Fruit fly (Drosophila melanogaster) whole organism, pupa: ENCODE data around the gene Atx2.
A peak's percentile ranks its signal among the peaks of the same experiment; 100 is the strongest.

ENCODE experiments used
- CG10348 ChIP-seq: fragments of 200-800 bp; sonication (Bioruptor generic); IDR thresholded peaks from 2 replicates; pipeline ENCODE4 v1.3.6; 2022; ENCODE audit warnings: missing biosample characterization, missing genetic modification characterization
- CG12605 ChIP-seq: fragments of 200-800 bp; sonication (Bioruptor generic); IDR thresholded peaks from 2 replicates; pipeline ENCODE4 v1.3.6; 2022; ENCODE audit warnings: missing biosample characterization, missing genetic modification characterization
- CG13204 ChIP-seq: fragments of 200-800 bp; sonication (Bioruptor generic); optimal IDR thresholded peaks from 2 replicates; lab custom pipeline; 2018; ENCODE audit warnings: missing biosample characterization, mild to moderate bottlenecking, missing genetic modification characterization, moderate library complexity
- CG14655 ChIP-seq: fragments of 200-800 bp; sonication (Bioruptor generic); optimal IDR thresholded peaks from 3 replicates; lab custom pipeline; 2017; ENCODE audit warnings: mild to moderate bottlenecking, missing biosample characterization, missing genetic modification reagents, missing genetic modification characterization
- CG15710 ChIP-seq: fragments of 200-800 bp; sonication (Bioruptor generic); optimal IDR thresholded peaks from 2 replicates; lab custom pipeline; 2018; ENCODE audit warnings: missing biosample characterization, mild to moderate bottlenecking, missing genetic modification characterization, moderate library complexity
- CG17806 ChIP-seq: fragments of 200-800 bp; sonication (Bioruptor generic); optimal IDR thresholded peaks from 2 replicates; lab custom pipeline; 2018; ENCODE audit warnings: missing biosample characterization, mild to moderate bottlenecking, missing genetic modification characterization, moderate library complexity
- CG32121 ChIP-seq: fragments of 200-800 bp; sonication (Bioruptor generic); IDR thresholded peaks from 2 replicates; pipeline ENCODE4 v1.3.6; 2022; ENCODE audit warnings: missing biosample characterization, missing genetic modification characterization
- CG34367 ChIP-seq: fragments of 200-800 bp; sonication (Bioruptor generic); optimal IDR thresholded peaks from 2 replicates; lab custom pipeline; 2018; ENCODE audit warnings: missing biosample characterization, mild to moderate bottlenecking, missing genetic modification characterization
- CG4496 ChIP-seq: fragments of 200-800 bp; sonication (Bioruptor generic); IDR thresholded peaks from 3 replicates; pipeline ENCODE4 v1.3.6; 2022; ENCODE audit warnings: missing biosample characterization, missing genetic modification characterization
- CG8159 ChIP-seq: fragments of 200-800 bp; sonication (Bioruptor generic); optimal IDR thresholded peaks from 3 replicates; lab custom pipeline; 2018; ENCODE audit warnings: missing biosample characterization, mild to moderate bottlenecking, missing genetic modification characterization, moderate library complexity
- CG8301 ChIP-seq: fragments of 200-800 bp; sonication (Bioruptor generic); optimal IDR thresholded peaks from 2 replicates; lab custom pipeline; 2018; ENCODE audit warnings: missing biosample characterization, mild to moderate bottlenecking, missing genetic modification characterization
- CG9948 ChIP-seq: fragments of 200-800 bp; sonication (Bioruptor generic); optimal IDR thresholded peaks from 2 replicates; lab custom pipeline; 2018; ENCODE audit warnings: missing biosample characterization, mild to moderate bottlenecking, missing genetic modification characterization, moderate library complexity
- D1 ChIP-seq: fragments of 200-800 bp; sonication (Bioruptor generic); optimal IDR thresholded peaks from 2 replicates; lab custom pipeline; 2018; ENCODE audit warnings: missing biosample characterization, mild to moderate bottlenecking, missing genetic modification characterization, moderate library complexity
- EcR ChIP-seq: fragments of 200-800 bp; sonication (Bioruptor generic); optimal IDR thresholded peaks from 3 replicates; lab custom pipeline; 2019; ENCODE audit warnings: missing biosample characterization, missing genetic modification characterization, mild to moderate bottlenecking, moderate library complexity, missing genetic modification reagents
- Ets98B ChIP-seq: fragments of 200-800 bp; sonication (Bioruptor generic); IDR thresholded peaks from 2 replicates; pipeline ENCODE4 v1.3.6; 2022; ENCODE audit warnings: missing biosample characterization, missing genetic modification characterization
- Pif1A ChIP-seq: fragments of 200-800 bp; sonication (Bioruptor generic); optimal IDR thresholded peaks from 3 replicates; lab custom pipeline; 2016; ENCODE audit warnings: missing biosample characterization, missing genetic modification characterization
- Pif1B ChIP-seq: fragments of 200-800 bp; sonication (Bioruptor generic); optimal IDR thresholded peaks from 3 replicates; lab custom pipeline; 2016; ENCODE audit warnings: missing biosample characterization, missing genetic modification characterization
- Snoo ChIP-seq: fragments of 200-800 bp; sonication (Bioruptor generic); optimal IDR thresholded peaks from 3 replicates; lab custom pipeline; 2017; ENCODE audit warnings: missing biosample characterization, mild to moderate bottlenecking, missing genetic modification characterization, inconsistent platforms
- fd96Ca ChIP-seq: fragments of 200-800 bp; sonication (Bioruptor generic); IDR thresholded peaks from 3 replicates; pipeline ENCODE4 v1.3.6; 2022; ENCODE audit warnings: missing biosample characterization, missing genetic modification characterization
- gl ChIP-seq: fragments of 200-800 bp; sonication (Bioruptor generic); optimal IDR thresholded peaks from 2 replicates; lab custom pipeline; 2018; ENCODE audit warnings: missing biosample characterization, mild to moderate bottlenecking, missing genetic modification characterization
- rn ChIP-seq: fragments of 200-800 bp; sonication (Bioruptor generic); IDR thresholded peaks from 2 replicates; pipeline ENCODE4 v1.3.6; 2022; ENCODE audit warnings: missing biosample characterization, missing genetic modification characterization

Atx2 gene

DNA sequence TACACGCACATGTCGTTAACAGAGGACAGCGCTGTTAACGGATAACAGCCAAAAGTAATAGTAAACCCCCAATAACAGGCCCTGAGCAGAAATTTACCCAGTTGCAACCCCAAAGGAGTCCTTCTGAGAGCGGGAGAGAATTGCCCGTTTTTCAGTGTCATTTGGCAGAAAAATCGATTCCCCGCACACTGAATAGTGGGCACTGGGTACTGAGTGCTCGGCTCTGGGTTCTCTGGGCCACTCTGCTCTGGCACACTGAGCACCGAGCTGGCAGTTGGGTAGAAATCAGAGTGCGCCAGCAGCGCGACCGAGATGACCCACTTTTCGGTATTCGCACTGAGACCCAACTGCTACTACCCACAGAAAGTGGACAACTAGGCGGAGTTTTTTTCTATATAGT lies 33.8 kb upstream of the Atx2 start, which contains the start of gene Rbp:
TSS of gene Rbp (plus strand) at position 239 of the 400 bp plus-strand sequence.
- TF ChIP-seq fd96Ca (GFP tag; lab: Robert Waterston, UW) (no peak), CG32121 (GFP tag; lab: Robert Waterston, UW) (no peak), Snoo (tag; lab: Kevin White, UChicago) (no peak), CG9948 (tag; lab: Kevin White, UChicago) (no peak), gl (tag; lab: Kevin White, UChicago) (no peak)
- TF ChIP-seq, all 21 proteins: peak for 0

DNA sequence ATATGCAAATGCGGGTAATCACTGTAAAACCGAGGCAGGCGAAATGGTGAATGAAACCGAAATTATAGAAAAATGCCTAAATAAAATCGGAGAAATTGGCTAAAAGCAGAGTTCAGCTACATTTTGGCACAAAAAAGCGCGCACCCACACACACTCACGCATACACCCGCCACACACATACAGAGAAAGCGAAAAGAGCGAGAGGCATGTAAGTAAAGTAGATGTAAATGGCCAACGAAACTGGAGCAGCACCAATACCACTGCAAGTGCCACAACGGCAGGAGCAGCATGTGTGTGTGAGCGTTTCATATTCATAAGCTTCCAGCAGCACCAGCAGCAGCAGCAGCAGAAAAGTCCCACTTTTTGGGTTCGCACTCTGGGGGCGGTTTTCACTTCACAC lies 32.8 kb upstream of the Atx2 start:
- TF ChIP-seq CG8159 (tag; lab: Kevin White, UChicago), result no peak

DNA sequence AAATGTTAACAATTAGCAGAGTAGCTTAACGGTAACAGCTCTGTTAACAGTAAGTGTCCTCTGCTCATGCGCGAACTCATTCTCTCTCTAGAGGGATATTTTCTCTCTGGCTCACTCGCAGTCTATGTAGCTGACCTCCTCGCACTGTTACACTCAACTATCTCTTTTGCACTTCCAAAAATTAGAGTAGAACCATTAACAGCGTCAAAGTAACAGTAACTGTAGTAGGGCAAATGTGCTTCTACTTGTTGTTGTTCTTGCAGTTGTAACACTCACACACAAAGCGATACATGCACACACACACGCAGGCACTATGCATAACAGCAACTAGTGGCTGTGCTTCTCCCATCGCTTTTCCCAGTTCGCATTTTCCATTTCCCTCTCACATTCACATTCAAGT lies 29.2 kb upstream of the Atx2 start:
- TF ChIP-seq CG9948 (tag; lab: Kevin White, UChicago) (no peak), CG12605 (GFP tag; lab: Robert Waterston, UW) (peak; percentile 74)

DNA sequence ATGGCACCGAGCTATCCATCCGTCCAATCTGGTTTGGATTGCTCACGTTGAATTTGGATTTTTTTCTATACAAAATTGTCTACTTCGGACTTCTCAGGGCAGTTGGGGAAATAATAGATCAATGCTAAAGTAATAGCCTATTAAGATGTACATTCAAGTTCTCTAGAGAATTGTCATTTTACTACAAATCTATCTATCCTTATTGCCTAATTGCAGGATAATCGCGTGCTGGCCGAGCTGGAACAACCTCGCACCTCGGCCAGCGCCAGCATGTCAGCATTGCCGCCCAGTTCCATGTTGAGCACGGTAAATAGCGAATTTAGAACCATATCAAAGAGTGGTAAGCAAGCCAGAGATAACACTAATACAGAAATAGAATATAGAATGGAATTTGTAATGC lies 25.4 kb upstream of the Atx2 start, which contains the start of gene h-cup:
TSS of gene h-cup (minus strand) at position 101 of the 400 bp plus-strand sequence.
- TF ChIP-seq CG34367 (tag; lab: Kevin White, UChicago) (no peak), CG9948 (tag; lab: Kevin White, UChicago) (no peak), Pif1A (GFP tag; lab: Kevin White, UChicago) (no peak), CG13204 (GFP tag; lab: Kevin White, UChicago) (no peak), Ets98B (no peak), CG14655 (no peak), CG12605 (GFP tag; lab: Robert Waterston, UW) (no peak), CG8301 (tag; lab: Kevin White, UChicago) (no peak), CG17806 (no peak), Snoo (tag; lab: Kevin White, UChicago) (no peak), CG4496 (GFP tag; lab: Robert Waterston, UW) (no peak), Pif1B (GFP tag; lab: Kevin White, UChicago) (no peak), CG8159 (tag; lab: Kevin White, UChicago) (no peak), CG15710 (tag; lab: Kevin White, UChicago) (no peak), D1 (no peak), gl (tag; lab: Kevin White, UChicago) (no peak), EcR (GFP tag; lab: Kevin White, UChicago) (no peak)
- TF ChIP-seq, all 21 proteins: peak for 0

DNA sequence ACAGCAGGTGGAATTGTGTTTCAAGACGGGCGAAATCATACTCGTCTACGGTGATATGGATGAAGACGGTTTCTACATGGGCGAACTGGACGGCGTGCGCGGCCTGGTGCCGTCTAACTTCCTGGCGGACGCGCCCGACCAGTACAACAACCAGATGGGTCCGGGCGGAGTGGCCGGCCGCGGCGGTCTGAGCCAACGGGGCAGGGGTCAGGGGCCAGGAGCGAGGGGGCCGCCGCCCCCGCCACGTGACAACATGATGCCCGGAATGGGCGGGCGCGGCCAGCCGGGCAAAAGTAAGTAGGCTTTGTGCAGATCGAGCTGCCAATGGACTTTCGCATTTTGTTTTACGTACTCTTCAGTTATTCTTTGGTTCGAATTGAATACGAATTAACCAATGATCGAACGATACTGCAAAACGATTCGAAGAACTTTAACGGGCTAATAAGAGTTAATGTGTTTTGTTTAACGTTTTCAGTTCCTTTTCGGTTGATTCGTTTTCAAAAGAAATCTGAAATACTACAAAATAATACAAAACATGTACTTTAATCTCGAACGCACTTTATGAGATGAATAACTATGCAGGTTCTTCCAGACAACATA lies 14.9 kb upstream of the Atx2 start:
- TF ChIP-seq CG17806 (no peak), Pif1B (GFP tag; lab: Kevin White, UChicago) (no peak), fd96Ca (GFP tag; lab: Robert Waterston, UW) (no peak), Pif1A (GFP tag; lab: Kevin White, UChicago) (no peak), CG32121 (GFP tag; lab: Robert Waterston, UW) (no peak), CG12605 (GFP tag; lab: Robert Waterston, UW) (no peak), CG14655 (no peak), CG13204 (GFP tag; lab: Kevin White, UChicago) (no peak), CG9948 (tag; lab: Kevin White, UChicago) (no peak), CG8159 (tag; lab: Kevin White, UChicago) (no peak), rn (no peak), CG10348 (GFP tag; lab: Robert Waterston, UW) (no peak), CG34367 (tag; lab: Kevin White, UChicago) (no peak), D1 (no peak), EcR (GFP tag; lab: Kevin White, UChicago) (no peak), Ets98B (no peak), CG8301 (tag; lab: Kevin White, UChicago) (no peak), CG15710 (tag; lab: Kevin White, UChicago) (no peak), gl (tag; lab: Kevin White, UChicago) (no peak)

DNA sequence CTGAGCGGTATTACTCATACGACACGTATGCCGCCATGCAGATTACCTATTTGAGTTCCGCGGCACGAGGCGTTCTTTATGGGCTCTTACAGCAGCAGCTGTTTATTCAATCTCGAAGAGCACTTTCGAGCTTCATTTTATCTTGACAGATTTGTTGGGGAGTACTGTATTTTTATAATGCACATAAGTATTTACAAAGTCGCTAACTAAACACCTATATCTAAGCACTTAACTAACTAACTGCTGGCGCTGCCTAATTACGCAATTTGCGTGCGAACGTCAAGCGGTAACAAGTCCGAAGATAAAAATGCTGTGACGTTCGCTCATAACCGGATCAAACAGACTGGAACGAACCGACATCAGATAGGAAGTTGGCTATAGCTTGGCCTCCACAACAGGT lies 5.6 kb upstream of the Atx2 start:
- TF ChIP-seq CG8159 (tag; lab: Kevin White, UChicago) (no peak), fd96Ca (GFP tag; lab: Robert Waterston, UW) (no peak), CG34367 (tag; lab: Kevin White, UChicago) (no peak), CG9948 (tag; lab: Kevin White, UChicago) (no peak), CG12605 (GFP tag; lab: Robert Waterston, UW) (no peak), CG14655 (no peak), D1 (no peak), EcR (GFP tag; lab: Kevin White, UChicago) (no peak), CG10348 (GFP tag; lab: Robert Waterston, UW) (no peak), Pif1B (GFP tag; lab: Kevin White, UChicago) (no peak), CG8301 (tag; lab: Kevin White, UChicago) (no peak), Pif1A (GFP tag; lab: Kevin White, UChicago) (no peak), gl (tag; lab: Kevin White, UChicago) (no peak), CG32121 (GFP tag; lab: Robert Waterston, UW) (no peak), CG17806 (no peak), CG15710 (tag; lab: Kevin White, UChicago) (no peak)
